Fruit fly (Drosophila melanogaster): Measurements from ENCODE around the gene CG31415.

Gene CG31415

DNA sequence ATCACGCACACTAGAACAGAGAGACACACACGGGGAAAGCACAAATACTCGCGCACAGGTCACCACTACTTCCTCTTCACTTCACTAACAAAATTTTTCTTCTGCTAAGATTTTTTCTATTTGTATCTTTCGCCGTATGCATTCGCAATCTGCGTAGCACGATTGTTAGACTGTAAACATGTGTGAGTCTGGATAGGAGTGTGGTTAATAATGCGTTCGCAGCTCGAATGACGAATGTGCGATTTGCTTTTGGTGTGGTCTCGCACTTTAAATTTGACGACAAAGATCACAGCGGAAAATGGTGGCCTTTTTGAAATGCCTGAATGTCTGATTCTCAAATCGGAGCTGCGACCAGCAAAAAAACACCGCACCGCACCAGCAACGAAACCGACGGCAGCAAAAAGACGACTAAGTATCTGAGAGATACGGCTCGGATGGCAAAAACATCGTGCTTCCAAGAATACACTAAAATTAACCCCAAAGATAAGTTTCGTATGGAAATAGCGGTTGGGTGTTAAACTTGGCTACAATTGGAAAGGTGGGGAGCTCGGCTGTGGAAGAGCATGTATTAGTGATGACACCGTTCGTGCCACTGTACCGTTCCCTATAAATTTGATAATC is 38.2 kb upstream of the CG31415 start, which contains the start of gene Unc-115a (continued):
- TF ChIP-seq Gug (GFP tag; IDR thresholded peaks at IDR 0.05) (peak; percentile 45; the same call in 2 of the 4 replicates), CG1233 (GFP tag; optimal IDR thresholded peaks at IDR 0.05) (peak; percentile 5), CG18764 (GFP tag; optimal IDR thresholded peaks at IDR 0.05) (peak; percentile 20), onecut (GFP tag; IDR thresholded peaks at IDR 0.05) (peak; percentile 35; the same call in 1 of the 2 replicates), zf30C (GFP tag; optimal IDR thresholded peaks at IDR 0.05) (peak; percentile 30), HHEX (GFP tag; optimal IDR thresholded peaks at IDR 0.05) (no peak), jumu (GFP tag; optimal IDR thresholded peaks at IDR 0.05) (no peak), seq (GFP tag; IDR thresholded peaks at IDR 0.05) (no peak), cad (GFP tag; optimal IDR thresholded peaks at IDR 0.05) (no peak), chif (GFP tag; optimal IDR thresholded peaks at IDR 0.05) (peak in 1 of 2 experiments; percentile 20), sob (GFP tag; IDR thresholded peaks at IDR 0.05) (no peak), CTCF (GFP tag; optimal IDR thresholded peaks at IDR 0.05) (peak; percentile 79), Pdp1 (GFP tag; optimal IDR thresholded peaks at IDR 0.05) (peak; percentile 27 to 63), prd (optimal IDR thresholded peaks at IDR 0.05) (no peak), prd (GFP tag; IDR thresholded peaks at IDR 0.05) (no peak), BEAF-32 (GFP tag; optimal IDR thresholded peaks at IDR 0.05) (peak; percentile 92), CrebB (tag; optimal IDR thresholded peaks at IDR 0.05) (peak; percentile 18), CG14667 (GFP tag; IDR thresholded peaks at IDR 0.05) (no peak), wek (GFP tag; optimal IDR thresholded peaks at IDR 0.05) (peak; percentile 36), CG12104 (GFP tag; optimal IDR thresholded peaks at IDR 0.05) (peak; percentile 29), Deaf1 (tag; optimal IDR thresholded peaks at IDR 0.05) (peak; percentile 96), Myb (GFP tag; optimal IDR thresholded peaks at IDR 0.05) (peak; percentile 72), Stat92E (GFP tag; optimal IDR thresholded peaks at IDR 0.05) (peak in 1 of 3 experiments; percentile 53), GATAe (GFP tag; conservative IDR thresholded peaks at IDR 0.05) (no peak), CG10565 (GFP tag; optimal IDR thresholded peaks at IDR 0.05) (no peak), CG12219 (GFP tag; optimal IDR thresholded peaks at IDR 0.05) (no peak), CG11456 (GFP tag; IDR thresholded peaks at IDR 0.05) (no peak), B-H1 (GFP tag; IDR thresholded peaks at IDR 0.05) (no peak), gcm2 (GFP tag; optimal IDR thresholded peaks at IDR 0.05) (peak; percentile 53), CG4730 (GFP tag; IDR thresholded peaks at IDR 0.05) (no peak), CG12744 (GFP tag; optimal IDR thresholded peaks at IDR 0.05) (peak; percentile 58), Dip2 (GFP tag; IDR thresholded peaks at IDR 0.05) (no peak), zen2 (GFP tag; IDR thresholded peaks at IDR 0.05; ENCODE audit: partially characterized antibody) (no peak), pho (GFP tag; optimal IDR thresholded peaks at IDR 0.05) (peak; percentile 80), org-1 (GFP tag; optimal IDR thresholded peaks at IDR 0.05) (no peak), Gsc (GFP tag; IDR thresholded peaks at IDR 0.05) (no peak), CG12299 (tag; optimal IDR thresholded peaks at IDR 0.05) (peak; percentile 52), dati (GFP tag; IDR thresholded peaks at IDR 0.05) (no peak), CG34422 (GFP tag; IDR thresholded peaks at IDR 0.05) (no peak), CG8089 (GFP tag; optimal IDR thresholded peaks at IDR 0.05) (peak; percentile 8), chn (GFP tag; optimal IDR thresholded peaks at IDR 0.05) (peak; percentile 68), CG12942 (GFP tag; optimal IDR thresholded peaks at IDR 0.05) (no peak), CG17912 (GFP tag; optimal IDR thresholded peaks at IDR 0.05) (peak; percentile 54), scrt (GFP tag; optimal IDR thresholded peaks at IDR 0.05) (peak; percentile 3), CG4707 (GFP tag; optimal IDR thresholded peaks at IDR 0.05) (no peak), CG13424 (tag; optimal IDR thresholded peaks at IDR 0.05) (peak; percentile 35), crc (GFP tag; optimal IDR thresholded peaks at IDR 0.05) (no peak), wor (GFP tag; IDR thresholded peaks at IDR 0.05) (no peak), klu (GFP tag; IDR thresholded peaks at IDR 0.05) (no peak), ham (GFP tag; IDR thresholded peaks at IDR 0.05) (no peak), CG8944 (GFP tag; optimal IDR thresholded peaks at IDR 0.05) (peak; percentile 42), zen (tag; optimal IDR thresholded peaks at IDR 0.05) (peak; percentile 67)
